Fruit fly (Drosophila melanogaster) whole organism, embryonic: ENCODE results near the gene Sfp33A4.

Source experiments
- Ada2b ChIP-seq: fragments of 200-800 bp; sonication (Bioruptor generic); IDR thresholded peaks from 2 replicates; pipeline ENCODE4 v1.3.6; 2022; ENCODE audit warnings: missing biosample characterization, missing genetic modification characterization
- Antp ChIP-seq: fragments of 200-800 bp; sonication (Bioruptor generic); optimal IDR thresholded peaks from 3 replicates; lab custom pipeline; 2016; ENCODE audit warnings: missing biosample characterization, missing genetic modification characterization
- Asciz ChIP-seq: fragments of 200-800 bp; sonication (Bioruptor generic); optimal IDR thresholded peaks from 2 replicates; lab custom pipeline; 2017; ENCODE audit warnings: missing biosample characterization, mild to moderate bottlenecking, missing genetic modification characterization, missing genetic modification reagents
- CG10267 ChIP-seq: fragments of 200-800 bp; sonication (Bioruptor generic); optimal IDR thresholded peaks from 2 replicates; lab custom pipeline; 2018; ENCODE audit warnings: missing biosample characterization, mild to moderate bottlenecking, missing genetic modification characterization, moderate library complexity
- CG11247 ChIP-seq: fragments of 200-800 bp; sonication (Bioruptor generic); IDR thresholded peaks from 2 replicates; pipeline ENCODE4 v1.3.6; 2022; ENCODE audit warnings: missing biosample characterization, missing genetic modification characterization
- CG14710 ChIP-seq: fragments of 200-800 bp; sonication (Bioruptor generic); optimal IDR thresholded peaks from 3 replicates; lab custom pipeline; 2019; ENCODE audit warnings: missing biosample characterization, mild to moderate bottlenecking, missing genetic modification characterization, moderate library complexity
- CG15073 ChIP-seq: fragments of 200-800 bp; sonication (Bioruptor generic); optimal IDR thresholded peaks from 2 replicates; lab custom pipeline; 2016; ENCODE audit warnings: missing biosample characterization, missing genetic modification characterization
- CG1647 ChIP-seq: fragments of 200-800 bp; sonication (Bioruptor generic); optimal IDR thresholded peaks from 3 replicates; lab custom pipeline; 2016; ENCODE audit warnings: missing biosample characterization, missing genetic modification characterization
- CG2889 ChIP-seq: fragments of 200-800 bp; sonication (Bioruptor generic); IDR thresholded peaks from 3 replicates; pipeline ENCODE4 v1.3.6; 2022; ENCODE audit warnings: missing biosample characterization, missing genetic modification characterization
- CG5180 ChIP-seq: fragments of 200-800 bp; sonication (Bioruptor generic); optimal IDR thresholded peaks from 3 replicates; lab custom pipeline; 2017; ENCODE audit warnings: missing biosample characterization, missing genetic modification characterization, mild to moderate bottlenecking, moderate library complexity, missing genetic modification reagents
- CG6683 ChIP-seq: fragments of 200-800 bp; sonication (Bioruptor generic); optimal IDR thresholded peaks from 2 replicates; lab custom pipeline; 2017; ENCODE audit warnings: missing biosample characterization, mild to moderate bottlenecking, missing genetic modification characterization, missing genetic modification reagents
- CG8290 ChIP-seq, 3 experiments: fragments of 200-800 bp; sonication (Bioruptor generic); optimal IDR thresholded peaks; 2 replicates each; lab custom pipeline; 2016 to 2019; ENCODE audit warnings: missing biosample characterization in 3 of 3, missing genetic modification characterization in 3 of 3, mild to moderate bottlenecking in 2 of 3, moderate library complexity in 1 of 3
- CG8388 ChIP-seq: fragments of 200-800 bp; sonication (Bioruptor generic); optimal IDR thresholded peaks from 2 replicates; lab custom pipeline; 2019; ENCODE audit warnings: missing biosample characterization, mild to moderate bottlenecking, missing genetic modification characterization, moderate library complexity
- CkIIα-i1 ChIP-seq: fragments of 200-800 bp; sonication (Bioruptor generic); IDR thresholded peaks from 2 replicates; pipeline ENCODE4 v1.3.6; 2022; ENCODE audit warnings: missing biosample characterization, missing genetic modification characterization
- Dek ChIP-seq: fragments of 200-800 bp; sonication (Bioruptor generic); optimal IDR thresholded peaks from 3 replicates; lab custom pipeline; 2019; ENCODE audit warnings: missing biosample characterization, mild to moderate bottlenecking, missing genetic modification characterization, moderate library complexity
- Dip3 ChIP-seq: fragments of 200-800 bp; sonication (Bioruptor generic); optimal IDR thresholded peaks from 3 replicates; lab custom pipeline; 2016; ENCODE audit warnings: missing biosample characterization, missing genetic modification characterization
- Dll ChIP-seq: fragments of 200-800 bp; sonication (Bioruptor generic); IDR thresholded peaks from 4 replicates; pipeline ENCODE4 v1.3.6; 2022; ENCODE audit warnings: missing biosample characterization, missing genetic modification characterization; ENCODE audit not compliant: partially characterized antibody
- Elba2 ChIP-seq: fragments of 200-800 bp; sonication (Bioruptor generic); optimal IDR thresholded peaks from 3 replicates; lab custom pipeline; 2016; ENCODE audit warnings: missing biosample characterization, missing genetic modification characterization
- Ets65A ChIP-seq: fragments of 200-800 bp; sonication (Bioruptor generic); peaks from one replicate; lab custom pipeline; 2016; ENCODE audit warnings: missing biosample characterization, missing genetic modification characterization
- HmgZ ChIP-seq: fragments of 200-800 bp; sonication (Bioruptor generic); optimal IDR thresholded peaks from 2 replicates; lab custom pipeline; 2018; ENCODE audit warnings: missing biosample characterization, mild to moderate bottlenecking, missing genetic modification characterization
- Hr39 ChIP-seq: fragments of >200 bp; optimal IDR thresholded peaks from 2 replicates; lab custom pipeline; 2017
- Kr ChIP-seq: fragments of 200-800 bp; sonication (Bioruptor generic); optimal IDR thresholded peaks from 2 replicates; lab custom pipeline; 2017; ENCODE audit warnings: missing biosample characterization, mild to moderate bottlenecking, missing genetic modification characterization
- Med ChIP-seq: fragments of 200-800 bp; sonication (Bioruptor generic); peaks from one replicate; lab custom pipeline; 2016; ENCODE audit warnings: missing biosample characterization, missing genetic modification characterization, mild to moderate bottlenecking, inconsistent platforms, moderate library complexity
- Scr ChIP-seq: fragments of 200-800 bp; sonication (Bioruptor generic); IDR thresholded peaks from 2 replicates; pipeline ENCODE4 v1.3.6; 2022; ENCODE audit warnings: missing biosample characterization, missing genetic modification characterization; ENCODE audit not compliant: partially characterized antibody
- bcd ChIP-seq: fragments of 200-800 bp; sonication (Bioruptor generic); optimal IDR thresholded peaks from 2 replicates; lab custom pipeline; 2017; ENCODE audit warnings: missing biosample characterization, mild to moderate bottlenecking, missing genetic modification characterization
- cg ChIP-seq: fragments of 200-800 bp; sonication (Bioruptor generic); optimal IDR thresholded peaks from 3 replicates; lab custom pipeline; 2019; ENCODE audit warnings: missing biosample characterization, mild to moderate bottlenecking, missing genetic modification characterization, moderate library complexity
- mam ChIP-seq: fragments of 200-800 bp; sonication (Bioruptor generic); optimal IDR thresholded peaks from 3 replicates; lab custom pipeline; 2016; ENCODE audit warnings: missing biosample characterization, missing genetic modification characterization
- onecut ChIP-seq: fragments of 200-800 bp; sonication (Bioruptor generic); IDR thresholded peaks from 2 replicates; pipeline ENCODE4 v1.3.6; 2022; ENCODE audit warnings: missing biosample characterization, missing genetic modification characterization
- org-1 ChIP-seq: fragments of 200-800 bp; sonication (Bioruptor generic); optimal IDR thresholded peaks from 2 replicates; lab custom pipeline; 2017; ENCODE audit warnings: missing biosample characterization, missing genetic modification characterization
- ro ChIP-seq: fragments of 200-800 bp; sonication (Bioruptor generic); IDR thresholded peaks from 2 replicates; pipeline ENCODE4 v1.3.6; 2022; ENCODE audit warnings: missing biosample characterization, missing genetic modification characterization
- schlank ChIP-seq: fragments of 200-800 bp; sonication (Bioruptor generic); optimal IDR thresholded peaks from 2 replicates; lab custom pipeline; 2018; ENCODE audit warnings: missing biosample characterization, mild to moderate bottlenecking, missing genetic modification characterization
- shn ChIP-seq: fragments of 200-800 bp; sonication (Bioruptor generic); optimal IDR thresholded peaks from 3 replicates; lab custom pipeline; 2016; ENCODE audit warnings: missing biosample characterization, missing genetic modification characterization
- stwl ChIP-seq: fragments of 200-800 bp; sonication (Bioruptor generic); optimal IDR thresholded peaks from 3 replicates; lab custom pipeline; 2018; ENCODE audit warnings: missing biosample characterization, mild to moderate bottlenecking, missing genetic modification characterization, moderate library complexity
- tx ChIP-seq: fragments of 200-800 bp; sonication (Bioruptor generic); optimal IDR thresholded peaks from 2 replicates; lab custom pipeline; 2016; ENCODE audit warnings: missing biosample characterization, missing genetic modification characterization
- wor ChIP-seq: fragments of 200-800 bp; sonication (Bioruptor generic); IDR thresholded peaks from 2 replicates; pipeline ENCODE4 v1.3.6; 2022; ENCODE audit warnings: missing biosample characterization, missing genetic modification characterization

Sfp33A4 gene

DNA sequence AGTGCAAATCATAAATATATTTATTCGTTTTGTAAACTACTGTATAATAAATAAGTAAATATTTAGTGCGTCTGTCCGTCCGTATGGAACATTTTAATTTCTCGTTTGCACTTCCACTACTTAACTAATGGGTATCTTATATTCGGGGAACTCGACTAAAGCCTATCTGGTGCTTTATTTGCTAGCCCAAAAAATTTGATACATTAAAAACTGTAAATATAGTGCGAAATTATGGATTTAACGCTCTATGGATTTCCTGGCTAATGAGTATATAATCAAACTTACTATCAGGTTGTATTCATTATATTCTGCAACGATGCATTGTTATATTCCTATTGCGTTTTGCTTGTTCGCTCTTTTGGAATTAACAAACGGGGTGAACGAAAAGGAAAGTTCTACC, at the start of gene Sfp33A4:
Gene Sfp33A4, plus strand, starts transcription at position 301 of the 400 bp plus-strand sequence.
- TF ChIP-seq Ets65A (GFP tag; lab: Kevin White, UChicago) (peak; percentile 4), Hr39 (no peak), org-1 (GFP tag; lab: Kevin White, UChicago) (no peak)
- TF ChIP-seq, all 482 proteins: peak for 1

DNA sequence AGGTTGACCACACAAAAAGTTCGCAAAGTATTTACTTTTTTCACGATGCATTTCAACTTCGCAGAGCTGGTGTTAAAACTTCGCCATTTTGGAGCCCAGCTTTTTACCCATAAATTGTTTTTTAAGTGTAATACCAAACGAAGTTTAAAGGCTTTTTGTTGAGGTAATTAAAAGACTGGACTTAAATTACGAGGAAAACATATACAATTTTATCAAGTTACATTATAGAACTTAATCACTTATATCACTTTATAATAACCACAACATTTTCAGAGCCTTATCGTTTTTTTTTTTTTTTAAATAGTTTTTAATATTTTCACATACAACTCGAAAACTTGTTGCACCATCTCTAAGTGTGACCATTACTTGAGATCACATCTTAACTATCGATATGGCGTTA, 49.0 kb upstream of the Sfp33A4 start, which contains the start of gene CG14931:
Gene CG14931, plus strand, starts transcription at position 301 of the 400 bp plus-strand sequence.
- TF ChIP-seq Antp (GFP tag; lab: Kevin White, UChicago) (no peak), cg (GFP tag; lab: Kevin White, UChicago) (no peak), Ada2b (GFP tag; lab: Robert Waterston, UW) (no peak), CG15073 (no peak), CG6683 (GFP tag; lab: Kevin White, UChicago) (no peak), Med (GFP tag; lab: Kevin White, UChicago) (no peak), schlank (tag; lab: Kevin White, UChicago) (no peak), bcd (GFP tag; lab: Kevin White, UChicago) (no peak)
- TF ChIP-seq, all 482 proteins: peak for 0

DNA sequence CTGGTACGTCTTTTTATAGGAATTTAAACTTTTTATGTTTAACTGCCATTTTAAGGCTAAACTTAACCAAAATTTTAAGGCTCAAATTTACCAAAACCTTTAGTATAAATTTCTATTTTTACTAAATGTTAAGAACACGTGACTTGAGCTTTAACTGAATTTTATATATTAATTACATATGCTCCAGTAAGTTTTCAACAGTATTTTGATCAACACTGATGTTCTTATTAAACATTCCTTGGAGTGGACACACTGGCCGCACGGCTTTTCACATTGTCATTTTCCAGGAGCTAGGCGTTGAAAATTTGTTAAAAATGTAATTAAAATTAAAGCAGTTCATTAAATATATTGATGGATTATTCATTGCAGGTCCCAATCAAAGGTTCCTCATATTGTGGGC, 47.4 kb upstream of the Sfp33A4 start, which contains the start of gene CG14932:
Gene CG14932, plus strand, starts transcription at position 230 of the 400 bp plus-strand sequence.
- no peak for TF ChIP-seq Dip3
- TF ChIP-seq stwl (tag; lab: Kevin White, UChicago): peak; percentile 39
- no peak for TF ChIP-seq Dek (tag; lab: Kevin White, UChicago)
- TF ChIP-seq Scr (GFP tag; lab: Robert Waterston, UW): no peak
- TF ChIP-seq CG14710: peak; percentile 95
- peak; percentile 24 for TF ChIP-seq CG10267
- no peak for TF ChIP-seq shn
- no peak for TF ChIP-seq CG8290 (GFP tag; optimal IDR thresholded peaks at IDR 0.05; lab: Kevin White, UChicago)
- TF ChIP-seq CG8290 (tag; optimal IDR thresholded peaks at IDR 0.05; lab: Kevin White, UChicago): no peak
- TF ChIP-seq tx (GFP tag; lab: Kevin White, UChicago): no peak
- no peak for TF ChIP-seq CG8388 (GFP tag; lab: Kevin White, UChicago)
- TF ChIP-seq Asciz (GFP tag; lab: Kevin White, UChicago): no peak
- TF ChIP-seq ro: no peak
- TF ChIP-seq CG5180 (GFP tag; lab: Kevin White, UChicago): no peak
- TF ChIP-seq, all 482 proteins: peak for 3

DNA sequence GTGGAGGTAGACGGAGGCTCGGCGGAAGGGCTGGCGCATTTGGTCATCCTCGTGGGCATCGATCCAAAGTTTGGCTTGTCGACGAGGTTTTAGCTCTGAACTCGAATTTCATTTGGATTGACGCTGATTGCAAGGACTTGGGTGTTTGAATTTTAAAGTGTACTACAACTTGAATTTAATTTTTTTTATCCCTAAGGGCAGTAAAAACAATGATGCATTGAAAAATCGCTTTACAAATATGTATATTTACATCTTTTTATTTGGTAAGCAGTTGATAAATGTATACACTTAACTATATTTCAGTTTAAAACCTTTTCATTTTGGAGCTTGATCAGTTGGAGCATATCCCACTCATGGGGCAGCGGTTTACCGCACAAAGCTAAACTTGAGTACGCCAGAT, 44.8 kb upstream of the Sfp33A4 start, which contains the start of gene Tsp33B:
Gene Tsp33B, minus strand, starts transcription at position 101 of the 400 bp plus-strand sequence.
- TF ChIP-seq wor (no peak), HmgZ (tag; lab: Kevin White, UChicago) (no peak), CkIIα-i1 (GFP tag; lab: Robert Waterston, UW) (no peak), CG11247 (GFP tag; lab: Robert Waterston, UW) (no peak), onecut (GFP tag; lab: Robert Waterston, UW) (no peak), shn (no peak), CG2889 (no peak), Elba2 (GFP tag; lab: Kevin White, UChicago) (no peak), mam (GFP tag; lab: Kevin White, UChicago) (no peak), Dll (GFP tag; lab: Robert Waterston, UW) (no peak), Kr (GFP tag; lab: Kevin White, UChicago) (no peak), CG1647 (no peak)
